Fruit fly (Drosophila melanogaster) whole organism, embryonic: ENCODE results near the gene CG15522.

ENCODE experiments used
- B-H1 ChIP-seq: fragments of 200-800 bp; sonication (Bioruptor generic); IDR thresholded peaks from 3 replicates; pipeline ENCODE4 v1.3.6; 2022; ENCODE audit warnings: missing biosample characterization, missing genetic modification characterization
- CG10462 ChIP-seq: fragments of 200-800 bp; sonication (Bioruptor generic); optimal IDR thresholded peaks from 2 replicates; lab custom pipeline; 2016; ENCODE audit warnings: missing biosample characterization, missing genetic modification characterization
- CG12769 ChIP-seq: fragments of 200-800 bp; sonication (Bioruptor generic); optimal IDR thresholded peaks from 2 replicates; lab custom pipeline; 2019; ENCODE audit warnings: missing biosample characterization, mild to moderate bottlenecking, missing genetic modification characterization, moderate library complexity
- CG13287 ChIP-seq: fragments of 200-800 bp; sonication (Bioruptor generic); IDR thresholded peaks from 2 replicates; pipeline ENCODE4 v1.3.6; 2022; ENCODE audit warnings: missing biosample characterization, missing genetic modification characterization; ENCODE audit not compliant: partially characterized antibody
- CG13894 ChIP-seq: fragments of 200-800 bp; sonication (Bioruptor generic); optimal IDR thresholded peaks from 3 replicates; lab custom pipeline; 2018; ENCODE audit warnings: missing biosample characterization, mild to moderate bottlenecking, missing genetic modification characterization, moderate library complexity
- CG15514 ChIP-seq: fragments of 200-800 bp; sonication (Bioruptor generic); optimal IDR thresholded peaks from 3 replicates; lab custom pipeline; 2017; ENCODE audit warnings: missing biosample characterization, missing genetic modification characterization, mild to moderate bottlenecking, moderate library complexity, missing genetic modification reagents
- CG15696 ChIP-seq: fragments of 200-800 bp; sonication (Bioruptor generic); optimal IDR thresholded peaks from 2 replicates; lab custom pipeline; 2019; ENCODE audit warnings: missing biosample characterization, mild to moderate bottlenecking, missing genetic modification characterization, moderate library complexity
- CG16779 ChIP-seq: fragments of 200-800 bp; sonication (Bioruptor generic); IDR thresholded peaks from 2 replicates; pipeline ENCODE4 v1.3.6; 2022; ENCODE audit warnings: missing biosample characterization, missing genetic modification characterization
- CG18011 ChIP-seq: fragments of 200-800 bp; sonication (Bioruptor generic); optimal IDR thresholded peaks from 2 replicates; lab custom pipeline; 2017; ENCODE audit warnings: missing biosample characterization, missing genetic modification characterization, mild to moderate bottlenecking, moderate library complexity, missing genotype
- CG18764 ChIP-seq: fragments of 200-800 bp; sonication (Bioruptor generic); optimal IDR thresholded peaks from 3 replicates; lab custom pipeline; 2016; ENCODE audit warnings: missing biosample characterization, missing genetic modification characterization
- CG2712 ChIP-seq: fragments of 200-800 bp; optimal IDR thresholded peaks from 3 replicates; lab custom pipeline; 2019; ENCODE audit warnings: missing biosample characterization, mild to moderate bottlenecking, missing genetic modification characterization, moderate library complexity
- CG34422 ChIP-seq: fragments of 200-800 bp; sonication (Bioruptor generic); IDR thresholded peaks from 3 replicates; pipeline ENCODE4 v1.3.6; 2022; ENCODE audit warnings: missing biosample characterization, missing genetic modification characterization
- CG6254 ChIP-seq: fragments of 200-800 bp; sonication (Bioruptor generic); optimal IDR thresholded peaks from 3 replicates; lab custom pipeline; 2017; ENCODE audit warnings: mild to moderate bottlenecking, missing biosample characterization, missing genetic modification reagents, missing genetic modification characterization
- CG8388 ChIP-seq: fragments of 200-800 bp; sonication (Bioruptor generic); optimal IDR thresholded peaks from 2 replicates; lab custom pipeline; 2019; ENCODE audit warnings: missing biosample characterization, mild to moderate bottlenecking, missing genetic modification characterization, moderate library complexity
- Chrac-16 ChIP-seq: fragments of 200-800 bp; sonication (Bioruptor generic); optimal IDR thresholded peaks from 3 replicates; lab custom pipeline; 2016; ENCODE audit warnings: missing biosample characterization, missing genetic modification characterization
- D19B ChIP-seq: fragments of 200-800 bp; sonication (Bioruptor generic); optimal IDR thresholded peaks from 2 replicates; lab custom pipeline; 2017; ENCODE audit warnings: missing biosample characterization, mild to moderate bottlenecking, missing genetic modification characterization
- Dp ChIP-seq: fragments of 200-800 bp; sonication (Bioruptor generic); optimal IDR thresholded peaks from 2 replicates; lab custom pipeline; 2018; ENCODE audit warnings: missing biosample characterization, mild to moderate bottlenecking, missing genetic modification characterization, moderate library complexity
- Drgx ChIP-seq: fragments of 200-800 bp; sonication (Bioruptor generic); IDR thresholded peaks from 2 replicates; pipeline ENCODE4 v1.3.6; 2022; ENCODE audit warnings: missing biosample characterization, missing genetic modification characterization
- E2f2 ChIP-seq: fragments of 200-800 bp; sonication (Bioruptor generic); IDR thresholded peaks from 2 replicates; pipeline ENCODE4 v1.3.6; 2022; ENCODE audit warnings: missing biosample characterization, missing genetic modification characterization
- ERR ChIP-seq: fragments of 200-800 bp; sonication (Bioruptor generic); optimal IDR thresholded peaks from 2 replicates; lab custom pipeline; 2016; ENCODE audit warnings: missing biosample characterization, missing genetic modification characterization
- Ets65A ChIP-seq: fragments of 200-800 bp; sonication (Bioruptor generic); peaks from one replicate; lab custom pipeline; 2016; ENCODE audit warnings: missing biosample characterization, missing genetic modification characterization
- H2.0 ChIP-seq: fragments of 200-800 bp; sonication (Bioruptor generic); IDR thresholded peaks from 2 replicates; pipeline ENCODE4 v1.3.6; 2022; ENCODE audit warnings: missing biosample characterization, missing genetic modification characterization
- Hmx ChIP-seq: fragments of 200-800 bp; sonication (Bioruptor generic); optimal IDR thresholded peaks from 2 replicates; lab custom pipeline; 2016; ENCODE audit warnings: missing biosample characterization, missing genetic modification characterization
- Med ChIP-seq: fragments of 200-800 bp; sonication (Bioruptor generic); peaks from one replicate; lab custom pipeline; 2016; ENCODE audit warnings: missing biosample characterization, missing genetic modification characterization, mild to moderate bottlenecking, inconsistent platforms, moderate library complexity
- Myb ChIP-seq: fragments of 200-800 bp; sonication (Bioruptor generic); optimal IDR thresholded peaks from 2 replicates; lab custom pipeline; 2016; ENCODE audit warnings: missing biosample characterization, missing genetic modification characterization
- Rfx ChIP-seq: fragments of 200-800 bp; sonication (Bioruptor generic); IDR thresholded peaks from 2 replicates; pipeline ENCODE4 v1.3.6; 2022; ENCODE audit warnings: missing biosample characterization, missing genetic modification characterization
- abd-A ChIP-seq: fragments of 200-800 bp; sonication (Bioruptor generic); optimal IDR thresholded peaks from 3 replicates; lab custom pipeline; 2019; ENCODE audit warnings: missing biosample characterization, mild to moderate bottlenecking, missing genetic modification characterization, moderate library complexity
- amos ChIP-seq: fragments of 200-800 bp; sonication (Bioruptor generic); IDR thresholded peaks from 2 replicates; pipeline ENCODE4 v1.3.6; 2022; ENCODE audit warnings: missing biosample characterization, missing genetic modification characterization; ENCODE audit not compliant: partially characterized antibody
- az2 ChIP-seq: fragments of 200-800 bp; sonication (Bioruptor generic); optimal IDR thresholded peaks from 3 replicates; lab custom pipeline; 2016; ENCODE audit warnings: missing biosample characterization, missing genetic modification characterization
- br ChIP-seq: fragments of >200 bp; optimal IDR thresholded peaks from 2 replicates; lab custom pipeline; 2017
- caup ChIP-seq: fragments of 200-800 bp; sonication (Bioruptor generic); optimal IDR thresholded peaks from 3 replicates; lab custom pipeline; 2017; ENCODE audit warnings: missing biosample characterization, mild to moderate bottlenecking, missing genetic modification characterization, moderate library complexity; ENCODE audit not compliant: severe bottlenecking
- chinmo ChIP-seq: fragments of 200-800 bp; sonication (Bioruptor generic); IDR thresholded peaks from 4 replicates; pipeline ENCODE4 v1.3.6; 2022; ENCODE audit warnings: missing biosample characterization, missing genetic modification characterization; ENCODE audit not compliant: partially characterized antibody
- danr ChIP-seq: fragments of 200-800 bp; sonication (Bioruptor generic); IDR thresholded peaks from 2 replicates; pipeline ENCODE4 v1.3.6; 2022; ENCODE audit warnings: missing biosample characterization, missing genetic modification characterization
- en ChIP-seq: fragments of 200-800 bp; sonication (Bioruptor generic); optimal IDR thresholded peaks from 2 replicates; lab custom pipeline; 2016; ENCODE audit warnings: missing biosample characterization, missing genetic modification characterization
- eve ChIP-seq, 2 experiments: fragments of >200 bp; optimal IDR thresholded peaks; 2 replicates each; lab custom pipeline; 2017; ENCODE audit warnings: missing biosample characterization in 2 of 2, missing genetic modification characterization in 2 of 2
- fd96Cb ChIP-seq: fragments of 200-800 bp; sonication (Bioruptor generic); optimal IDR thresholded peaks from 2 replicates; lab custom pipeline; 2018; ENCODE audit warnings: missing biosample characterization, mild to moderate bottlenecking, missing genetic modification characterization, moderate library complexity
- gem ChIP-seq: fragments of 200-800 bp; sonication (Bioruptor generic); optimal IDR thresholded peaks from 2 replicates; lab custom pipeline; 2019; ENCODE audit warnings: missing biosample characterization, mild to moderate bottlenecking, missing genetic modification characterization, moderate library complexity
- grau ChIP-seq: fragments of 200-800 bp; optimal IDR thresholded peaks from 3 replicates; lab custom pipeline; 2019; ENCODE audit warnings: missing biosample characterization, mild to moderate bottlenecking, missing genetic modification characterization, moderate library complexity
- lov ChIP-seq, 2 experiments: fragments of 200-800 bp in 1 of 2; fragments of >200 bp in 1 of 2; sonication (Bioruptor generic) in 1 of 2; IDR thresholded peaks in 1 of 2; optimal IDR thresholded peaks in 1 of 2; 2 replicates in 1 of 2; 3 replicates in 1 of 2; pipeline versions ENCODE4 v1.3.6 to Lab custom; 2017 to 2022; ENCODE audit warnings: missing biosample characterization in 1 of 2, missing genetic modification characterization in 1 of 2
- mam ChIP-seq: fragments of 200-800 bp; sonication (Bioruptor generic); optimal IDR thresholded peaks from 3 replicates; lab custom pipeline; 2016; ENCODE audit warnings: missing biosample characterization, missing genetic modification characterization
- nmo ChIP-seq: fragments of 200-800 bp; sonication (Bioruptor generic); optimal IDR thresholded peaks from 2 replicates; lab custom pipeline; 2018; ENCODE audit warnings: missing biosample characterization, mild to moderate bottlenecking, missing genetic modification characterization, moderate library complexity
- pho ChIP-seq: fragments of 200-800 bp; sonication (Bioruptor generic); optimal IDR thresholded peaks from 2 replicates; lab custom pipeline; 2016; ENCODE audit warnings: missing biosample characterization, missing genetic modification characterization
- prd ChIP-seq, 3 experiments: fragments of >200 bp in 2 of 3; fragments of 200-800 bp in 1 of 3; sonication (Bioruptor generic) in 1 of 3; optimal IDR thresholded peaks in 2 of 3; IDR thresholded peaks in 1 of 3; 2 replicates in 2 of 3; 3 replicates in 1 of 3; pipeline versions ENCODE4 v1.3.6 to Lab custom; 2017 to 2022; ENCODE audit warnings: missing biosample characterization in 1 of 3, missing genetic modification characterization in 1 of 3
- scrt ChIP-seq: fragments of 200-800 bp; sonication (Bioruptor generic); optimal IDR thresholded peaks from 2 replicates; lab custom pipeline; 2018; ENCODE audit warnings: missing biosample characterization, mild to moderate bottlenecking, missing genetic modification characterization, moderate library complexity
- sd ChIP-seq: fragments of 200-800 bp; sonication (Bioruptor generic); optimal IDR thresholded peaks from 3 replicates; lab custom pipeline; 2018; ENCODE audit warnings: missing biosample characterization, mild to moderate bottlenecking, missing genetic modification characterization, moderate library complexity
- slou ChIP-seq: fragments of 200-800 bp; sonication (Bioruptor generic); optimal IDR thresholded peaks from 3 replicates; lab custom pipeline; 2016; ENCODE audit warnings: missing biosample characterization, missing genetic modification characterization
- tup ChIP-seq: fragments of 200-800 bp; sonication (Bioruptor generic); optimal IDR thresholded peaks from 2 replicates; lab custom pipeline; 2016; ENCODE audit warnings: missing biosample characterization, mild to moderate bottlenecking, missing genetic modification characterization, moderate library complexity
- twi ChIP-seq: fragments of 200-800 bp; optimal IDR thresholded peaks from 2 replicates; lab custom pipeline; 2019; ENCODE audit warnings: missing biosample characterization, mild to moderate bottlenecking, missing genetic modification characterization, moderate library complexity

CG15522 gene

DNA sequence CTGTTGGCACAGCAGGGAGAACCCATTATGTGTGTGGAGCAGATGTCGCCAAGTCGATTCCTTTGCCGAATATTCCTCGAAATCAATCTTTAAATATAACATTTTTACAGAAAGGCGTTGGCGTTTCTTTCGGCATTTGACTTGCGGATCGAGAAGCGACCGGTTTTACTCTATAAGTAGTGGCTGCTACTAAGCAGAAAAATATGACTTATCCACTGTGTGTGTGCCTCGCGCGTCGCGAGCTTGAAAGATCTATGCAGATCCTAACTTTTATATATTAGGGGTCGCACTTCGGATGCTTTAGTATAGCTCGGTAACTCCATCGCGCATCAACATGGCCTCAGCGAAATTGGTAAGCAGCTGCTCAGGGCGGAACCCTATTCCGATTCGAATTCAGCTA is 21.9 kb upstream of the CG15522 start, which contains the start of gene CG15515:
Gene CG15515 (plus strand): TSS at position 301 of the 400 bp plus-strand sequence.
- TF ChIP-seq az2 (no peak), Med (GFP tag; lab: Kevin White, UChicago) (peak; percentile 41), CG16779 (GFP tag; lab: Robert Waterston, UW) (no peak), CG13894 (tag; lab: Kevin White, UChicago) (peak; percentile 64), sd (tag; lab: Kevin White, UChicago) (peak; percentile 25), CG12769 (tag; lab: Kevin White, UChicago) (peak; percentile 29), abd-A (peak; percentile 3), Hmx (no peak)
- TF ChIP-seq, all 482 proteins: peak for 5

- TF ChIP-seq CG13287 (GFP tag; lab: Robert Waterston, UW): peak; percentile 35; the same call in 1 of the 2 replicates
- no peak for TF ChIP-seq CG8388 (GFP tag; lab: Kevin White, UChicago)
- TF ChIP-seq CG15514 (GFP tag; lab: Kevin White, UChicago): no peak
- peak; percentile 35 for TF ChIP-seq Dp (GFP tag; lab: Kevin White, UChicago)
- TF ChIP-seq CG18764 (GFP tag; lab: Kevin White, UChicago): no peak
- peak; percentile 96 for TF ChIP-seq CG18011 (GFP tag; lab: Kevin White, UChicago)
- TF ChIP-seq tup (GFP tag; lab: Kevin White, UChicago): no peak
- peak; percentile 40 for TF ChIP-seq Myb (GFP tag; lab: Kevin White, UChicago)
- TF ChIP-seq scrt (GFP tag; lab: Kevin White, UChicago): peak; percentile 53
- no peak for TF ChIP-seq danr
- TF ChIP-seq mam (GFP tag; lab: Kevin White, UChicago): no peak
- peak; percentile 48 for TF ChIP-seq E2f2 (GFP tag; lab: Robert Waterston, UW)
- no peak for TF ChIP-seq CG6254 (GFP tag; lab: Kevin White, UChicago)
- no peak for TF ChIP-seq Drgx
- TF ChIP-seq CG15696: no peak
- no peak for TF ChIP-seq twi (tag; lab: Kevin White, UChicago)
- TF ChIP-seq lov (optimal IDR thresholded peaks at IDR 0.05; lab: Kevin White, UChicago): no peak
- no peak for TF ChIP-seq lov (GFP tag; IDR thresholded peaks at IDR 0.05; lab: Robert Waterston, UW)
- TF ChIP-seq grau (tag; lab: Kevin White, UChicago): no peak
- no peak for TF ChIP-seq en (GFP tag; lab: Kevin White, UChicago)
- no peak for TF ChIP-seq CG10462 (GFP tag; lab: Kevin White, UChicago)
- no peak for TF ChIP-seq pho (GFP tag; lab: Kevin White, UChicago)
- 0 out of 4 replicates have a peak, but pooled peaks have one; percentile 53 for TF ChIP-seq chinmo (GFP tag; lab: Robert Waterston, UW)
- TF ChIP-seq eve (GFP tag; optimal IDR thresholded peaks at IDR 0.05; lab: Kevin White, UChicago): no peak
- no peak for TF ChIP-seq ERR (GFP tag; lab: Kevin White, UChicago)
- no peak for TF ChIP-seq Chrac-16 (GFP tag; lab: Kevin White, UChicago)
- TF ChIP-seq gem (tag; lab: Kevin White, UChicago): no peak
- no peak for TF ChIP-seq H2.0 (GFP tag; lab: Robert Waterston, UW)
- TF ChIP-seq amos (GFP tag; lab: Robert Waterston, UW): no peak
- TF ChIP-seq Rfx: peak; percentile 67; the same call in 1 of the 2 replicates
- TF ChIP-seq nmo: no peak
- no peak for TF ChIP-seq B-H1 (GFP tag; lab: Robert Waterston, UW)
- TF ChIP-seq br (lab: Kevin White, UChicago): no peak
- no peak for TF ChIP-seq CG2712 (tag; lab: Kevin White, UChicago)
- TF ChIP-seq fd96Cb: no peak
- TF ChIP-seq Ets65A (GFP tag; lab: Kevin White, UChicago): no peak
- TF ChIP-seq slou (GFP tag; lab: Kevin White, UChicago): no peak
- no peak for TF ChIP-seq prd (optimal IDR thresholded peaks at IDR 0.05; lab: Kevin White, UChicago)
- no peak for TF ChIP-seq prd (GFP tag; IDR thresholded peaks at IDR 0.05; lab: Robert Waterston, UW)
- no peak for TF ChIP-seq CG34422
- peak; percentile 64 for TF ChIP-seq D19B
- no peak for TF ChIP-seq caup (GFP tag; lab: Kevin White, UChicago)
These were observed 19.4 kb upstream of the CG15522 start, which contains the start of gene CG31036 for dm6 chr3R:29907601-29908175. Gene CG31036 (plus strand): TSS chr3R:29908107.
